Worm (Caenorhabditis elegans) whole organism, L2 larva: ENCODE results near the gene C06E4.3.

Experiments
- C34F6.9 ChIP-seq: fragments of 150-350 bp; optimal IDR thresholded peaks from 2 replicates; lab custom pipeline; 2014; ENCODE audit warnings: missing biosample characterization, missing genetic modification characterization
- Y55F3AM.14 ChIP-seq: fragments of 200-800 bp; sonication (Bioruptor generic); optimal IDR thresholded peaks from 2 replicates; lab custom pipeline; 2018; ENCODE audit warnings: mild to moderate bottlenecking, missing genetic modification characterization, missing compliant biosample characterization
- alr-1 ChIP-seq: fragments of 150-350 bp; optimal IDR thresholded peaks from 2 replicates; lab custom pipeline; 2014; ENCODE audit warnings: missing biosample characterization, missing genetic modification characterization
- ama-1 ChIP-seq: fragments of 150-350 bp; optimal IDR thresholded peaks from 2 replicates; lab custom pipeline; 2018; ENCODE audit warnings: inconsistent platforms
- ceh-16 ChIP-seq: fragments of 150-350 bp; optimal IDR thresholded peaks from 2 replicates; lab custom pipeline; 2014; ENCODE audit warnings: missing biosample characterization, missing genetic modification characterization
- crh-2 ChIP-seq: sonication (generic microtip); optimal IDR thresholded peaks from 2 replicates; lab custom pipeline; 2017; ENCODE audit warnings: missing biosample characterization, missing genetic modification characterization
- egl-27 ChIP-seq: sonication (generic microtip); optimal IDR thresholded peaks from 3 replicates; lab custom pipeline; 2017; ENCODE audit warnings: missing biosample characterization, missing genetic modification reagents, missing genetic modification characterization
- elt-1 ChIP-seq: fragments of 150-350 bp; optimal IDR thresholded peaks from 2 replicates; lab custom pipeline; 2014; ENCODE audit warnings: missing biosample characterization, missing genetic modification characterization
- elt-3 ChIP-seq: sonication (generic microtip); optimal IDR thresholded peaks from 2 replicates; lab custom pipeline; 2017; ENCODE audit warnings: missing biosample characterization, missing genetic modification characterization
- fos-1 ChIP-seq: fragments of 150-350 bp; optimal IDR thresholded peaks from 2 replicates; lab custom pipeline; 2014; ENCODE audit warnings: missing biosample characterization, missing genetic modification characterization
- gmeb-1 ChIP-seq: fragments of 150-350 bp; optimal IDR thresholded peaks from 2 replicates; lab custom pipeline; 2014; ENCODE audit warnings: missing biosample characterization, missing genetic modification characterization
- lin-11 ChIP-seq: fragments of 150-350 bp; sonication (generic microtip); optimal IDR thresholded peaks from 2 replicates; lab custom pipeline; 2014; ENCODE audit warnings: missing biosample characterization, missing genetic modification characterization, inconsistent platforms, mixed read lengths
- lin-13 ChIP-seq: fragments of 150-350 bp; optimal IDR thresholded peaks from 2 replicates; lab custom pipeline; 2014; ENCODE audit warnings: missing biosample characterization, missing genetic modification reagents, missing genetic modification characterization
- lsy-2 ChIP-seq, 2 experiments: fragments of 150-350 bp in 1 of 2; sonication (generic microtip) in 1 of 2; optimal IDR thresholded peaks; 2 replicates each; lab custom pipeline; 2014 to 2017; ENCODE audit warnings: missing biosample characterization in 2 of 2, missing genetic modification characterization in 2 of 2
- mab-5 ChIP-seq: fragments of 150-350 bp; optimal IDR thresholded peaks from 2 replicates; lab custom pipeline; 2014; ENCODE audit warnings: missing biosample characterization, missing genetic modification characterization
- mbf-1 ChIP-seq: sonication (generic microtip); optimal IDR thresholded peaks from 2 replicates; lab custom pipeline; 2017; ENCODE audit warnings: missing biosample characterization, missing genetic modification characterization
- nhr-10 ChIP-seq: sonication (generic microtip); optimal IDR thresholded peaks from 2 replicates; lab custom pipeline; 2017; ENCODE audit warnings: missing biosample characterization, missing genetic modification characterization
- nhr-11 ChIP-seq: fragments of 150-350 bp; optimal IDR thresholded peaks from 2 replicates; lab custom pipeline; 2014; ENCODE audit warnings: missing biosample characterization, missing genetic modification characterization
- nhr-12 ChIP-seq: fragments of 150-350 bp; optimal IDR thresholded peaks from 2 replicates; lab custom pipeline; 2014; ENCODE audit warnings: missing biosample characterization, missing genetic modification characterization
- nhr-129 ChIP-seq: fragments of 150-350 bp; optimal IDR thresholded peaks from 2 replicates; lab custom pipeline; 2014; ENCODE audit warnings: missing biosample characterization, missing genetic modification characterization
- nhr-23 ChIP-seq: fragments of 150-350 bp; optimal IDR thresholded peaks from 2 replicates; lab custom pipeline; 2014; ENCODE audit warnings: missing biosample characterization, missing genetic modification reagents, missing genetic modification characterization
- nhr-237 ChIP-seq: fragments of 150-350 bp; optimal IDR thresholded peaks from 2 replicates; lab custom pipeline; 2014; ENCODE audit warnings: missing biosample characterization, missing genetic modification characterization
- nhr-6 ChIP-seq: fragments of 150-350 bp; optimal IDR thresholded peaks from 2 replicates; lab custom pipeline; 2014; ENCODE audit warnings: missing biosample characterization, missing genetic modification characterization
- nhr-77 ChIP-seq: fragments of 150-350 bp; optimal IDR thresholded peaks from 2 replicates; lab custom pipeline; 2014; ENCODE audit warnings: missing biosample characterization, missing genetic modification characterization
- sem-4 ChIP-seq: fragments of 150-350 bp; optimal IDR thresholded peaks from 2 replicates; lab custom pipeline; 2014; ENCODE audit warnings: missing biosample characterization, missing genetic modification reagents, missing genetic modification characterization
- skn-1 ChIP-seq: sonication (generic microtip); optimal IDR thresholded peaks from 2 replicates; lab custom pipeline; 2017; ENCODE audit warnings: missing biosample characterization, missing genetic modification characterization
- sma-3 ChIP-seq: sonication (generic microtip); optimal IDR thresholded peaks from 2 replicates; lab custom pipeline; 2016; ENCODE audit warnings: missing genetic modification reagents, missing genetic modification characterization, missing compliant biosample characterization
- sma-9 ChIP-seq, 2 experiments: fragments of 150-350 bp in 1 of 2; sonication (generic microtip) in 1 of 2; optimal IDR thresholded peaks; 2 replicates each; lab custom pipeline; 2014 to 2016; ENCODE audit warnings: missing genetic modification characterization in 2 of 2, mild to moderate bottlenecking in 1 of 2, missing biosample characterization in 1 of 2, missing compliant biosample characterization in 1 of 2, missing genetic modification reagents in 1 of 2, moderate library complexity in 1 of 2
- snpc-4 ChIP-seq: fragments of 150-350 bp; optimal IDR thresholded peaks from 2 replicates; lab custom pipeline; 2014; ENCODE audit warnings: missing biosample characterization, missing genetic modification characterization
- unc-55 ChIP-seq: fragments of 150-350 bp; sonication (generic microtip); optimal IDR thresholded peaks from 3 replicates; lab custom pipeline; 2014; ENCODE audit warnings: missing biosample characterization, missing genetic modification reagents, missing genetic modification characterization
- unc-62 ChIP-seq: fragments of 150-350 bp; optimal IDR thresholded peaks from 2 replicates; lab custom pipeline; 2014; ENCODE audit warnings: missing biosample characterization, missing genetic modification reagents, missing genetic modification characterization
- zag-1 ChIP-seq: fragments of 150-350 bp; optimal IDR thresholded peaks from 2 replicates; lab custom pipeline; 2014; ENCODE audit warnings: missing biosample characterization, missing genetic modification characterization
- ztf-11 ChIP-seq: sonication (generic microtip); optimal IDR thresholded peaks from 2 replicates; lab custom pipeline; 2017; ENCODE audit warnings: missing biosample characterization, missing genetic modification characterization

The C06E4.3 gene

ce11 chrIV:7260587-7260986, at the start of gene C06E4.3:
Gene C06E4.3, plus strand, starts transcription at chrIV:7260875.
- TF ChIP-seq unc-55: peak; percentile 23
- TF ChIP-seq lsy-2 (tag; optimal IDR thresholded peaks at IDR 0.05; lab: Kevin White, UChicago): no peak
- no peak for TF ChIP-seq elt-1
- no peak for TF ChIP-seq mbf-1 (tag; lab: Kevin White, UChicago)
- no peak for TF ChIP-seq nhr-23 (tag; lab: Kevin White, UChicago)
- TF ChIP-seq C34F6.9 (tag; lab: Kevin White, UChicago): no peak
- no peak for TF ChIP-seq mab-5 (tag; lab: Kevin White, UChicago)
- peak; percentile 73 for TF ChIP-seq sma-9 (GFP tag; optimal IDR thresholded peaks at IDR 0.05; lab: Kevin White, UChicago)
- no peak for TF ChIP-seq sma-9 (tag; optimal IDR thresholded peaks at IDR 0.05; lab: Kevin White, UChicago)
- TF ChIP-seq nhr-129 (tag; lab: Kevin White, UChicago): no peak
- no peak for TF ChIP-seq ama-1 (lab: Kevin White, UChicago)
- no peak for TF ChIP-seq zag-1
- no peak for TF ChIP-seq unc-62 (GFP tag; lab: Kevin White, UChicago)
- TF ChIP-seq nhr-10 (tag; lab: Kevin White, UChicago): no peak
- no peak for TF ChIP-seq snpc-4 (tag; lab: Kevin White, UChicago)
- TF ChIP-seq alr-1 (tag; lab: Kevin White, UChicago): no peak
- TF ChIP-seq nhr-77 (tag; lab: Kevin White, UChicago): no peak
- TF ChIP-seq nhr-12 (tag; lab: Kevin White, UChicago): no peak
- TF ChIP-seq Y55F3AM.14 (GFP tag; lab: Kevin White, UChicago): no peak
- no peak for TF ChIP-seq sem-4 (tag; lab: Kevin White, UChicago)
- TF ChIP-seq gmeb-1: no peak
- no peak for TF ChIP-seq nhr-6 (tag; lab: Kevin White, UChicago)
- no peak for TF ChIP-seq lin-13 (GFP tag; lab: Kevin White, UChicago)
- TF ChIP-seq fos-1: peak; percentile 22
- TF ChIP-seq elt-3: no peak
- TF ChIP-seq skn-1 (tag; lab: Kevin White, UChicago): peak; percentile 47
- no peak for TF ChIP-seq crh-2 (tag; lab: Kevin White, UChicago)

DNA sequence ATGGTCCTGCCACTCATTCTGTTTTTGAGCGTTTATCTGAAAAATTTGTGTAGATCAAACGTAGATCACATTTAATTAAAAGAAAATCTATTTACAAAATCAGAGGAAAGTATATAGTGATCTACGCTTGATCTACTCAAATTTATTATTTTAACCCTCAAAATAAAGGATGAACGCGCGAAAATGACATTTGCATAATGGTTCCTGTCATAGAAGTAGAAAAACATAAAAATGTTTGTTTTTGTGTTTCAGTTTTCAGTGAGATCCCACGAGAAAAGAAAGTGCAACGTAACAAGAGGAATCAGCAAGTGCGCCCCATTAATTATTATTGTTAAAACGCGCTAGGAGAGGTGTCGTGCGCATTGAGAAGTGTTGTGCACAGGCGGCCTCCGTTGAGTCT, 49.4 kb upstream of the C06E4.3 start:
- TF ChIP-seq ama-1 (lab: Kevin White, UChicago) (no peak), sma-9 (GFP tag; optimal IDR thresholded peaks at IDR 0.05; lab: Kevin White, UChicago) (no peak), sma-9 (tag; optimal IDR thresholded peaks at IDR 0.05; lab: Kevin White, UChicago) (no peak), ceh-16 (tag; lab: Kevin White, UChicago) (no peak), unc-55 (no peak), mab-5 (tag; lab: Kevin White, UChicago) (no peak), mbf-1 (tag; lab: Kevin White, UChicago) (no peak), lin-13 (GFP tag; lab: Kevin White, UChicago) (no peak), ztf-11 (tag; lab: Kevin White, UChicago) (no peak), nhr-237 (no peak)

- TF ChIP-seq mbf-1 (tag; lab: Kevin White, UChicago): no peak
- no peak for TF ChIP-seq egl-27 (tag; lab: Kevin White, UChicago)
- no peak for TF ChIP-seq unc-62 (GFP tag; lab: Kevin White, UChicago)
- TF ChIP-seq fos-1: peak; percentile 44
Measured at ce11 chrIV:7212769-7213168, 47.9 kb upstream of the C06E4.3 start.

DNA sequence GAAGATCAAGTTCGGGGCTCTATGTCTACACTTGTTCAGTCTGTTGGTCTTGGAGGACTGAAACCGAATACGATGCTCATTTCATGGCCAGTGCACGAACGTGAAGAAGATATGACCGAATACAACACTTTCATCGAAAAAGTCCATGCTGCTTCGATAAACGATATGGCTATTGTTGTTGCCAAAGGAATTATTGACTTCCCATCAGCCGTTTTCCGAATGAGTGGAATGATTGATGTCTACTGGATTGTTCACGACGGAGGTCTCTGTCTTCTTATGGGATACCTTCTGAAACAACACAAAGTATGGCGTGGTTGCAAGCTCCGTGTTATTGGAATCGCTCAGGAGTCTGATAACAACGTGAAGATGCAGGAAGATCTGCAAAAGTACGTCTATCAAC, 44.5 kb upstream of the C06E4.3 start:
- no peak for TF ChIP-seq nhr-237
- no peak for TF ChIP-seq lin-11 (tag; lab: Kevin White, UChicago)
- TF ChIP-seq unc-62 (GFP tag; lab: Kevin White, UChicago): no peak
- no peak for TF ChIP-seq nhr-11 (tag; lab: Kevin White, UChicago)
- TF ChIP-seq sma-3 (GFP tag; lab: Kevin White, UChicago): no peak
- no peak for TF ChIP-seq lsy-2 (tag; optimal IDR thresholded peaks at IDR 0.05; lab: Kevin White, UChicago)
- no peak for TF ChIP-seq elt-1
- no peak for TF ChIP-seq sma-9 (GFP tag; optimal IDR thresholded peaks at IDR 0.05; lab: Kevin White, UChicago)
- TF ChIP-seq sma-9 (tag; optimal IDR thresholded peaks at IDR 0.05; lab: Kevin White, UChicago): no peak
- TF ChIP-seq nhr-129 (tag; lab: Kevin White, UChicago): no peak
- no peak for TF ChIP-seq snpc-4 (tag; lab: Kevin White, UChicago)
- no peak for TF ChIP-seq ceh-16 (tag; lab: Kevin White, UChicago)
- no peak for TF ChIP-seq Y55F3AM.14 (GFP tag; lab: Kevin White, UChicago)
- no peak for TF ChIP-seq zag-1
